Worm (Caenorhabditis elegans) whole organism, L3 larva: ENCODE measurements around the gene ctsa-2.

ENCODE experiments used
- R02D3.7 ChIP-seq: fragments of 150-350 bp; optimal IDR thresholded peaks from 2 replicates; lab custom pipeline; 2014; ENCODE audit warnings: missing biosample characterization, missing genetic modification characterization
- ZK546.5 ChIP-seq: sonication (generic microtip); optimal IDR thresholded peaks from 2 replicates; lab custom pipeline; 2017; ENCODE audit warnings: missing biosample characterization, missing genetic modification characterization
- aly-2 ChIP-seq: fragments of 150-350 bp; optimal IDR thresholded peaks from 2 replicates; lab custom pipeline; 2014; ENCODE audit warnings: missing biosample characterization, missing genetic modification characterization
- ama-1 ChIP-seq: fragments of 150-350 bp; optimal IDR thresholded peaks from 2 replicates; lab custom pipeline; 2018
- ceh-16 ChIP-seq: sonication (generic microtip); optimal IDR thresholded peaks from 2 replicates; lab custom pipeline; 2017; ENCODE audit warnings: missing biosample characterization, missing genetic modification characterization
- ceh-28 ChIP-seq: fragments of 150-350 bp; optimal IDR thresholded peaks from 2 replicates; lab custom pipeline; 2014; ENCODE audit warnings: missing biosample characterization, missing genetic modification reagents, missing genetic modification characterization
- ceh-82 ChIP-seq: fragments of 150-350 bp; optimal IDR thresholded peaks from 2 replicates; lab custom pipeline; 2014; ENCODE audit warnings: missing biosample characterization, missing genetic modification characterization
- ceh-9 ChIP-seq: sonication (generic microtip); optimal IDR thresholded peaks from 2 replicates; lab custom pipeline; 2018; ENCODE audit warnings: missing biosample characterization, missing genetic modification characterization
- daf-12 ChIP-seq: fragments of 150-350 bp; optimal IDR thresholded peaks from 2 replicates; lab custom pipeline; 2014; ENCODE audit warnings: missing biosample characterization, missing genetic modification reagents, missing genetic modification characterization
- egl-27 ChIP-seq: sonication (generic microtip); optimal IDR thresholded peaks from 4 replicates; lab custom pipeline; 2017; ENCODE audit warnings: missing biosample characterization, missing genetic modification reagents, missing genetic modification characterization
- egl-5 ChIP-seq: fragments of 150-350 bp; optimal IDR thresholded peaks from 2 replicates; lab custom pipeline; 2017; ENCODE audit warnings: missing biosample characterization, missing genetic modification reagents, missing genetic modification characterization, inconsistent platforms
- elt-1 ChIP-seq: fragments of 150-350 bp; optimal IDR thresholded peaks from 2 replicates; lab custom pipeline; 2014; ENCODE audit warnings: missing biosample characterization, missing genetic modification characterization
- elt-2 ChIP-seq: sonication (generic microtip); optimal IDR thresholded peaks from 2 replicates; lab custom pipeline; 2016; ENCODE audit warnings: missing genetic modification reagents, mild to moderate bottlenecking, missing genetic modification characterization, missing compliant biosample characterization
- elt-3 ChIP-seq, 3 experiments: fragments of 150-350 bp in 1 of 3; sonication (generic microtip) in 2 of 3; optimal IDR thresholded peaks; 2 replicates in 2 of 3; 4 replicates in 1 of 3; lab custom pipeline; 2014 to 2017; ENCODE audit warnings: missing biosample characterization in 3 of 3, missing genetic modification characterization in 3 of 3
- eor-1 ChIP-seq, 2 experiments: fragments of 150-350 bp; optimal IDR thresholded peaks; 2 replicates each; lab custom pipeline; 2014 to 2018; ENCODE audit warnings: missing biosample characterization in 2 of 2, missing genetic modification characterization in 2 of 2
- fkh-10 ChIP-seq: sonication (generic microtip); optimal IDR thresholded peaks from 2 replicates; lab custom pipeline; 2017; ENCODE audit warnings: missing biosample characterization, missing genetic modification reagents, missing genetic modification characterization
- fkh-2 ChIP-seq: fragments of 150-350 bp; optimal IDR thresholded peaks from 2 replicates; lab custom pipeline; 2014; ENCODE audit warnings: missing biosample characterization, missing genetic modification reagents, missing genetic modification characterization
- fos-1 ChIP-seq: fragments of 150-350 bp; optimal IDR thresholded peaks from 2 replicates; lab custom pipeline; 2014; ENCODE audit warnings: missing biosample characterization, missing genetic modification characterization
- hmg-11 ChIP-seq: sonication (generic microtip); optimal IDR thresholded peaks from 2 replicates; lab custom pipeline; 2016; ENCODE audit warnings: missing genetic modification characterization, missing compliant biosample characterization
- jun-1 ChIP-seq: fragments of 150-350 bp; optimal IDR thresholded peaks from 2 replicates; lab custom pipeline; 2014; ENCODE audit warnings: missing biosample characterization, missing genetic modification reagents, missing genetic modification characterization
- lin-15B ChIP-seq: fragments of 150-350 bp; optimal IDR thresholded peaks from 2 replicates; lab custom pipeline; 2014; ENCODE audit warnings: missing biosample characterization, missing genetic modification characterization
- lin-39 ChIP-seq: fragments of 150-350 bp; optimal IDR thresholded peaks from 2 replicates; lab custom pipeline; 2018; ENCODE audit warnings: missing biosample characterization, missing genetic modification reagents, missing genetic modification characterization
- lsy-12 ChIP-seq: sonication (generic microtip); optimal IDR thresholded peaks from 2 replicates; lab custom pipeline; 2016; ENCODE audit warnings: mild to moderate bottlenecking, missing genetic modification characterization, missing compliant biosample characterization
- mdl-1 ChIP-seq: fragments of 150-350 bp; optimal IDR thresholded peaks from 2 replicates; lab custom pipeline; 2014; ENCODE audit warnings: missing biosample characterization, missing genetic modification characterization
- mml-1 ChIP-seq: fragments of 150-350 bp; sonication (generic microtip); optimal IDR thresholded peaks from 3 replicates; lab custom pipeline; 2014; ENCODE audit warnings: missing biosample characterization, missing genetic modification characterization
- nfya-1 ChIP-seq: sonication (generic microtip); optimal IDR thresholded peaks from 2 replicates; lab custom pipeline; 2017; ENCODE audit warnings: missing genetic modification characterization, mild to moderate bottlenecking, missing compliant biosample characterization, antibody characterized with exemption, moderate library complexity; ENCODE audit not compliant: insufficient read depth
- nhr-11 ChIP-seq: fragments of 150-350 bp; optimal IDR thresholded peaks from 2 replicates; lab custom pipeline; 2014; ENCODE audit warnings: missing biosample characterization, missing genetic modification characterization
- nhr-12 ChIP-seq: fragments of 150-350 bp; optimal IDR thresholded peaks from 2 replicates; lab custom pipeline; 2014; ENCODE audit warnings: missing biosample characterization, missing genetic modification characterization
- nhr-23 ChIP-seq: fragments of 150-350 bp; optimal IDR thresholded peaks from 2 replicates; lab custom pipeline; 2014; ENCODE audit warnings: missing biosample characterization, missing genetic modification reagents, missing genetic modification characterization
- nhr-237 ChIP-seq: fragments of 150-350 bp; optimal IDR thresholded peaks from 2 replicates; lab custom pipeline; 2014; ENCODE audit warnings: missing biosample characterization, missing genetic modification characterization
- nhr-25 ChIP-seq: sonication (generic microtip); optimal IDR thresholded peaks from 2 replicates; lab custom pipeline; 2017; ENCODE audit warnings: missing biosample characterization, missing genetic modification characterization
- nhr-28 ChIP-seq: fragments of 150-350 bp; optimal IDR thresholded peaks from 2 replicates; lab custom pipeline; 2014; ENCODE audit warnings: missing biosample characterization, missing genetic modification characterization
- nhr-43 ChIP-seq: sonication (generic microtip); optimal IDR thresholded peaks from 2 replicates; lab custom pipeline; 2016; ENCODE audit warnings: mild to moderate bottlenecking, missing genetic modification characterization, missing compliant biosample characterization; ENCODE audit not compliant: poor library complexity, severe bottlenecking
- nhr-67 ChIP-seq: fragments of 150-350 bp; optimal IDR thresholded peaks from 2 replicates; lab custom pipeline; 2014; ENCODE audit warnings: missing biosample characterization, missing genetic modification characterization
- nhr-76 ChIP-seq: fragments of 150-350 bp; sonication (generic microtip); optimal IDR thresholded peaks from 5 replicates; lab custom pipeline; 2014; ENCODE audit warnings: missing biosample characterization, missing genetic modification characterization
- nhr-77 ChIP-seq: fragments of 150-350 bp; optimal IDR thresholded peaks from 2 replicates; lab custom pipeline; 2014; ENCODE audit warnings: missing biosample characterization, missing genetic modification characterization
- pha-4 ChIP-seq: fragments of 150-350 bp; optimal IDR thresholded peaks from 2 replicates; lab custom pipeline; 2014; ENCODE audit warnings: missing biosample characterization, missing genetic modification reagents, missing genetic modification characterization
- pqm-1 ChIP-seq: fragments of 150-350 bp; optimal IDR thresholded peaks from 2 replicates; lab custom pipeline; 2017; ENCODE audit warnings: missing biosample characterization, missing genetic modification characterization, inconsistent platforms
- sea-2 ChIP-seq: fragments of 150-350 bp; sonication (generic microtip); optimal IDR thresholded peaks from 4 replicates; lab custom pipeline; 2014; ENCODE audit warnings: missing biosample characterization, missing genetic modification reagents, missing genetic modification characterization
- skn-1 ChIP-seq: fragments of 150-350 bp; optimal IDR thresholded peaks from 2 replicates; lab custom pipeline; 2014; ENCODE audit warnings: missing biosample characterization, missing genetic modification characterization
- snpc-4 ChIP-seq: fragments of 150-350 bp; optimal IDR thresholded peaks from 2 replicates; lab custom pipeline; 2014; ENCODE audit warnings: missing biosample characterization, missing genetic modification characterization
- tbx-2 ChIP-seq: sonication (generic microtip); optimal IDR thresholded peaks from 2 replicates; lab custom pipeline; 2016; ENCODE audit warnings: mild to moderate bottlenecking, missing genetic modification characterization, missing compliant biosample characterization
- unc-39 ChIP-seq: sonication (generic microtip); optimal IDR thresholded peaks from 4 replicates; lab custom pipeline; 2017; ENCODE audit warnings: missing biosample characterization, missing genetic modification characterization
- unc-62 ChIP-seq: fragments of 150-350 bp; sonication (generic microtip); optimal IDR thresholded peaks from 4 replicates; lab custom pipeline; 2014; ENCODE audit warnings: missing biosample characterization, missing genetic modification reagents, missing genetic modification characterization
- zag-1 ChIP-seq: fragments of 150-350 bp; optimal IDR thresholded peaks from 2 replicates; lab custom pipeline; 2014; ENCODE audit warnings: missing biosample characterization, missing genetic modification characterization
- ztf-11 ChIP-seq: fragments of 150-350 bp; optimal IDR thresholded peaks from 2 replicates; lab custom pipeline; 2014; ENCODE audit warnings: missing biosample characterization, missing genetic modification characterization
- ztf-4 ChIP-seq: fragments of 150-350 bp; optimal IDR thresholded peaks from 2 replicates; lab custom pipeline; 2014; ENCODE audit warnings: missing biosample characterization, missing genetic modification characterization

ctsa-2 gene

DNA sequence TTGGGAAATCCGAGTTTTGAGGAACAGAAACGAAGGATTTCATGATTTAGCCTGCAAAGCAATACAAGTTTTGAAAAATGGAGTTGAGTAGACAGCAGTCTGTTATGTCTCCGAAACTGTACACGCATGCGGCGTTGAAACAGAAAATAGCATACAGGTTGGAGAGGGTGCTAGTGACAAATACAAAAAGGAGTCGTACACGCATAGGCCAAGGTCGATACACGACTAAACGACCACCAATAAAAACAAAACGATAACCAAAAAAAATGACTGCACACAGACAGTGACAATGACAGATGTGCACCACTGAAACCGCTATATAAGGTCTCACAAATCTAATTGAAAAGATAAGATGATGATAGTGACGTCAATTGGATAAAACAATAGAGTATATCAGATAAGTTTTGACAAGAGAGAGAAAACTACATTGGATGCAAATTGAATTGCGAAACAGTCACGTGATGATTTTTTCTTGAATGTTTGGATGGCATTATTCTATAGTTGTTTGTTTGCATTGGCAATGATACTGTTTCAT is 18.5 kb upstream of the ctsa-2 start, which contains the start of gene fah-1:
fah-1 (minus strand) TSS at position 51 of the 535 bp plus-strand sequence.
- TF ChIP-seq unc-62 (GFP tag; lab: Kevin White, UChicago) (peak; percentile 34), ztf-4 (tag; lab: Kevin White, UChicago) (no peak), hmg-11 (no peak), mml-1 (no peak), elt-1 (tag; lab: Kevin White, UChicago) (peak; percentile 51), daf-12 (tag; lab: Kevin White, UChicago) (no peak), nhr-12 (no peak), unc-39 (tag; lab: Kevin White, UChicago) (no peak), nfya-1 (tag; lab: Kevin White, UChicago) (no peak), R02D3.7 (tag; lab: Kevin White, UChicago) (no peak), ceh-28 (tag; lab: Kevin White, UChicago) (peak; percentile 71), aly-2 (no peak), fkh-10 (no peak), nhr-43 (tag; lab: Kevin White, UChicago) (peak; percentile 64), sea-2 (GFP tag; lab: Kevin White, UChicago) (no peak), nhr-67 (tag; lab: Kevin White, UChicago) (no peak), nhr-237 (tag; lab: Kevin White, UChicago) (no peak), mdl-1 (tag; lab: Kevin White, UChicago) (peak; percentile 31), nhr-23 (tag; lab: Kevin White, UChicago) (peak; percentile 67), elt-2 (tag; lab: Kevin White, UChicago) (peak; percentile 79), fkh-2 (tag; lab: Kevin White, UChicago) (no peak), lin-15B (tag; lab: Kevin White, UChicago) (no peak), ceh-82 (tag; lab: Kevin White, UChicago) (no peak), pqm-1 (tag; lab: Kevin White, UChicago) (no peak), nhr-77 (tag; lab: Kevin White, UChicago) (no peak), ZK546.5 (tag; lab: Kevin White, UChicago) (no peak), tbx-2 (tag; lab: Kevin White, UChicago) (no peak), nhr-25 (tag; lab: Kevin White, UChicago) (peak; percentile 78), jun-1 (tag; lab: Kevin White, UChicago) (peak; percentile 55), skn-1 (peak; percentile 20), ceh-16 (tag; lab: Kevin White, UChicago) (no peak), egl-27 (tag; lab: Kevin White, UChicago) (no peak), eor-1 (tag; optimal IDR thresholded peaks at IDR 0.05; lab: Kevin White, UChicago) (no peak), nhr-76 (no peak), ama-1 (lab: Kevin White, UChicago) (no peak), lsy-12 (tag; lab: Kevin White, UChicago) (no peak), nhr-11 (tag; lab: Kevin White, UChicago) (no peak), pha-4 (tag; lab: Kevin White, UChicago) (no peak), ztf-11 (tag; lab: Kevin White, UChicago) (no peak), ceh-9 (tag; lab: Kevin White, UChicago) (no peak), snpc-4 (tag; lab: Kevin White, UChicago) (no peak), elt-3 (tag; optimal IDR thresholded peaks at IDR 0.05; lab: Kevin White, UChicago) (peak in 2 of 3 experiments; percentile 61 to 89), nhr-28 (tag; lab: Kevin White, UChicago) (no peak), zag-1 (tag; lab: Kevin White, UChicago) (no peak), lin-39 (tag; lab: Kevin White, UChicago) (no peak), egl-5 (no peak), fos-1 (tag; lab: Kevin White, UChicago) (no peak)
